Worm (Caenorhabditis elegans): ENCODE data around the gene F22E12.1.

ce11 chrV:10468190-10468589 lies 11.0 kb upstream of the F22E12.1 start, which contains the start of gene egl-9:
- TF ChIP-seq alr-1 (tag; optimal IDR thresholded peaks at IDR 0.05; ENCODE audit: borderline replicate concordance) (no peak), nhr-237 (tag; optimal IDR thresholded peaks at IDR 0.05) (no peak), ces-1 (GFP tag; optimal IDR thresholded peaks at IDR 0.05) (no peak), snu-23 (GFP tag; optimal IDR thresholded peaks at IDR 0.05) (no peak), zag-1 (tag; optimal IDR thresholded peaks at IDR 0.05) (no peak), nhr-77 (tag; optimal IDR thresholded peaks at IDR 0.05) (no peak), aly-2 (tag; optimal IDR thresholded peaks at IDR 0.05) (no peak), ztf-4 (tag; optimal IDR thresholded peaks at IDR 0.05) (no peak), nhr-28 (tag; optimal IDR thresholded peaks at IDR 0.05) (no peak)
